Worm (Caenorhabditis elegans): ENCODE results near the gene lelo-1.

lelo-1 gene

DNA sequence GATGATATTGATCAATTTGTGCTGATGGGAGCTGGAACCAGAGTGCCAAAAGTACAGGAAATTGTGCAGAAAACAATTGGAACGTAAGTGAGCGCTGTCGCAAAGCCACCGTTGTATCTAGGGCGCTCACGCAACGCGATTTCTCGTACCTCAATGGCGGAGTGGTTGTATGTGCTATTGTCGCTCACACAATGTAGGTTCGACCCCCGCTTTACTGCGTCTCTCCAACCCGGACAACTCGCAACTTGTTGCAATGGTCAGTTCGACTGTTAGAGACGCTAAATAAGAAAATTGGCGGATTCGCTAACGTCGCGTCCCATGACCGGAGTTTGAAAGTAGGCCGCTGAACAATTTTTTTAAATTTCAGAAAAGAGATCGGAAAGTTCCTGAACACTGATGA lies 2.3 kb downstream of the lelo-1 start (continued):
- peak; percentile 52 for TF ChIP-seq pha-2 (tag; optimal IDR thresholded peaks at IDR 0.05)
- peak; percentile 86 for TF ChIP-seq ceh-19 (GFP tag; optimal IDR thresholded peaks at IDR 0.05)
- TF ChIP-seq mec-3 (tag; optimal IDR thresholded peaks at IDR 0.05; ENCODE audit: borderline replicate concordance) = no peak
- TF ChIP-seq Y22D7AL.16 (tag; optimal IDR thresholded peaks at IDR 0.05) = peak; percentile 78
- TF ChIP-seq sox-4 (tag; optimal IDR thresholded peaks at IDR 0.05) = peak; percentile 79
- no peak for TF ChIP-seq ceh-30 (tag; optimal IDR thresholded peaks at IDR 0.05)
- peak; percentile 61 for TF ChIP-seq sdc-2 (tag; optimal IDR thresholded peaks at IDR 0.05)
- no peak for TF ChIP-seq pros-1 (tag; optimal IDR thresholded peaks at IDR 0.05)
- TF ChIP-seq hlh-6 (tag; optimal IDR thresholded peaks at IDR 0.05) = peak; percentile 84
- peak; percentile 74 for TF ChIP-seq ceh-31 (tag; optimal IDR thresholded peaks at IDR 0.05)
- TF ChIP-seq pax-1 (tag; optimal IDR thresholded peaks at IDR 0.05) = no peak
- TF ChIP-seq unc-86 (tag; optimal IDR thresholded peaks at IDR 0.05) = peak; percentile 48
- peak; percentile 70 for TF ChIP-seq madf-2 (tag; optimal IDR thresholded peaks at IDR 0.05)
- TF ChIP-seq nhr-11 (tag; optimal IDR thresholded peaks at IDR 0.05) = no peak
- TF ChIP-seq ceh-22 (tag; optimal IDR thresholded peaks at IDR 0.05) = no peak
- TF ChIP-seq ceh-34 (tag; optimal IDR thresholded peaks at IDR 0.05) = peak; percentile 74
- TF ChIP-seq ceh-45 (GFP tag; IDR thresholded peaks at IDR 0.05) = peak; percentile 60

DNA sequence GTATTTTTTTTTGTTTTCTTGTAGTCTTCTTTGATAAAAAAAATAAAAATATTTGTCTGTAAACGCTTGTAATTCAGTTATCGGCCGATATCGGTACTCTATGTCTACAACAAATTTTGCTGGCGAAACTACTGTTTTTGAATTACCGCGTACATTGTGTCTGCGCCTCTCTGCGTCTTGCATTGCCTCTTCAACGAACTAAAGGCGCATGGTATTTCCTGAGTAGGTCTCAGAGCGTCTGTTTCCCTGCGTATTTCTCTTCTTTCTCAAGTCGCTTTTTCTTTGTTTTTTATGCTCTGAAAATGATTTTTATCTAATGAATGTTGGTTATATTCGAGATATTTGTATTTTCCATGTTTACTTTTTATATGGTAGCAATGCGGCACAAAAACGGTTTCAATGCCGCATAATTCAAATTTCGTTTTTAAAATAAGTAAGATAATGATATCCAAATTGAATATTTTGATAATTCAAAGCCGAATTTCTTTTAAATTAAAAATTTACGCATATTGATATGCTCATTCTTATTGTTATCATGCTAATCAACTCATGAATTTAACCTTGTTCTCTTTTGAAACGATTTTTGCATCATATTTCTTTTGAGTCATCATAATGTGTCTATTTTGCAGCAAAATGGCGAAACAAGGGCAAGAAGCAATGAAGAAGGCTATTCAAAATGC lies 4.8 kb downstream of the lelo-1 start, which contains the start of gene phb-2:
phb-2 (plus strand) TSS at position 630 of the 680 bp plus-strand sequence.
- TF ChIP-seq ztf-16 (tag; optimal IDR thresholded peaks at IDR 0.05) (no peak), unc-42 (tag; optimal IDR thresholded peaks at IDR 0.05) (peak; percentile 14), K09A11.1 (tag; optimal IDR thresholded peaks at IDR 0.05; ENCODE audit: insufficient read depth) (peak; percentile 9), hlh-30 (tag; optimal IDR thresholded peaks at IDR 0.05; ENCODE audit: insufficient read depth) (peak; percentile 54), C38D4.7 (GFP tag; optimal IDR thresholded peaks at IDR 0.05) (no peak), npax-4 (tag; optimal IDR thresholded peaks at IDR 0.05) (no peak), fkh-10 (GFP tag; optimal IDR thresholded peaks at IDR 0.05) (no peak), eyg-1 (tag; optimal IDR thresholded peaks at IDR 0.05) (no peak), ceh-31 (tag; optimal IDR thresholded peaks at IDR 0.05) (peak; percentile 38), ceh-45 (GFP tag; IDR thresholded peaks at IDR 0.05) (no peak), unc-55 (GFP tag; optimal IDR thresholded peaks at IDR 0.05) (no peak), dmd-4 (tag; optimal IDR thresholded peaks at IDR 0.05; ENCODE audit: borderline replicate concordance) (no peak), rnt-1 (tag; optimal IDR thresholded peaks at IDR 0.05) (peak; percentile 9), pat-9 (tag; optimal IDR thresholded peaks at IDR 0.05) (no peak), K02D7.2 (tag; optimal IDR thresholded peaks at IDR 0.05) (no peak), pros-1 (tag; optimal IDR thresholded peaks at IDR 0.05) (peak; percentile 33), hlh-6 (tag; optimal IDR thresholded peaks at IDR 0.05) (no peak), ama-1 (optimal IDR thresholded peaks at IDR 0.05) (peak; percentile 71), ceh-6 (GFP tag; optimal IDR thresholded peaks at IDR 0.05) (no peak), madf-2 (tag; optimal IDR thresholded peaks at IDR 0.05) (no peak), ref-2 (tag; optimal IDR thresholded peaks at IDR 0.05) (peak; percentile 23), zip-5 (tag; optimal IDR thresholded peaks at IDR 0.05) (no peak), hlh-15 (tag; optimal IDR thresholded peaks at IDR 0.05) (no peak), ceh-9 (tag; optimal IDR thresholded peaks at IDR 0.05) (no peak), ttx-3 (tag; optimal IDR thresholded peaks at IDR 0.05) (no peak), ceh-30 (tag; optimal IDR thresholded peaks at IDR 0.05) (no peak), ahr-1 (tag; optimal IDR thresholded peaks at IDR 0.05) (no peak), elt-4 (tag; optimal IDR thresholded peaks at IDR 0.05) (no peak), mec-3 (tag; optimal IDR thresholded peaks at IDR 0.05; ENCODE audit: borderline replicate concordance) (no peak), tbx-7 (tag; optimal IDR thresholded peaks at IDR 0.05) (no peak), fkh-6 (tag; optimal IDR thresholded peaks at IDR 0.05) (no peak), nhr-11 (tag; optimal IDR thresholded peaks at IDR 0.05) (no peak), hlh-8 (tag; optimal IDR thresholded peaks at IDR 0.05) (no peak), ceh-34 (tag; optimal IDR thresholded peaks at IDR 0.05) (peak; percentile 36), ceh-24 (tag; optimal IDR thresholded peaks at IDR 0.05) (no peak), ceh-18 (tag; optimal IDR thresholded peaks at IDR 0.05) (peak; percentile 48), dve-1 (tag; optimal IDR thresholded peaks at IDR 0.05) (peak; percentile 68), odd-2 (tag; optimal IDR thresholded peaks at IDR 0.05) (no peak), unc-86 (tag; optimal IDR thresholded peaks at IDR 0.05) (no peak), pha-4 (tag; optimal IDR thresholded peaks at IDR 0.05) (no peak), ets-4 (tag; optimal IDR thresholded peaks at IDR 0.05) (peak; percentile 30), sox-4 (tag; optimal IDR thresholded peaks at IDR 0.05) (no peak), T23F11.4 (GFP tag; optimal IDR thresholded peaks at IDR 0.05) (no peak), pax-1 (tag; optimal IDR thresholded peaks at IDR 0.05) (no peak)

Measured in whole organism, late embryonic.